Worm (Caenorhabditis elegans) whole organism, early embryonic: Measurements from ENCODE around the gene T16G12.7.

Source experiments
- B0310.2 ChIP-seq: sonication (generic microtip); optimal IDR thresholded peaks from 2 replicates; lab custom pipeline; 2016; ENCODE audit warnings: mild to moderate bottlenecking, missing genetic modification characterization, missing compliant biosample characterization
- F13C5.2 ChIP-seq: sonication (generic microtip); optimal IDR thresholded peaks from 2 replicates; lab custom pipeline; 2017; ENCODE audit warnings: mild to moderate bottlenecking, missing genetic modification characterization, inconsistent platforms, missing compliant biosample characterization
- ama-1 ChIP-seq: fragments of 150-350 bp; optimal IDR thresholded peaks from 2 replicates; lab custom pipeline; 2014
- ceh-13 ChIP-seq: fragments of 200-800 bp; sonication (Bioruptor generic); optimal IDR thresholded peaks from 2 replicates; lab custom pipeline; 2018; ENCODE audit warnings: mild to moderate bottlenecking, missing genetic modification characterization, missing compliant biosample characterization
- ceh-36 ChIP-seq: sonication (generic microtip); optimal IDR thresholded peaks from 2 replicates; lab custom pipeline; 2016; ENCODE audit warnings: missing genetic modification characterization, inconsistent platforms, missing compliant biosample characterization
- ets-7 ChIP-seq: sonication (generic microtip); optimal IDR thresholded peaks from 2 replicates; lab custom pipeline; 2016; ENCODE audit warnings: missing genotype, missing genetic modification characterization, missing compliant biosample characterization
- flt-1 ChIP-seq: fragments of 200-800 bp; sonication (Bioruptor generic); IDR thresholded peaks from 2 replicates; pipeline ENCODE4 v1.3.6; 2022; ENCODE audit warnings: missing genetic modification characterization, missing compliant biosample characterization
- hmbx-1 ChIP-seq: sonication (generic microtip); optimal IDR thresholded peaks from 2 replicates; lab custom pipeline; 2016; ENCODE audit warnings: mild to moderate bottlenecking, missing genetic modification characterization, missing compliant biosample characterization
- hmg-4 ChIP-seq: fragments of 200-800 bp; sonication (Bioruptor generic); optimal IDR thresholded peaks from 2 replicates; lab custom pipeline; 2018; ENCODE audit warnings: mild to moderate bottlenecking, missing genetic modification characterization, missing compliant biosample characterization
- scrt-1 ChIP-seq: fragments of 200-800 bp; sonication (Bioruptor generic); IDR thresholded peaks from 2 replicates; pipeline ENCODE4 v1.3.6; 2022; ENCODE audit warnings: missing genetic modification characterization, missing compliant biosample characterization
- tbx-11 ChIP-seq: fragments of 200-800 bp; sonication (Bioruptor generic); IDR thresholded peaks from 2 replicates; pipeline ENCODE4 v1.3.6; 2022; ENCODE audit warnings: missing genetic modification characterization, missing compliant biosample characterization
- tra-4 ChIP-seq: sonication (generic microtip); optimal IDR thresholded peaks from 2 replicates; lab custom pipeline; 2017; ENCODE audit warnings: missing genetic modification characterization, missing compliant biosample characterization

DNA sequence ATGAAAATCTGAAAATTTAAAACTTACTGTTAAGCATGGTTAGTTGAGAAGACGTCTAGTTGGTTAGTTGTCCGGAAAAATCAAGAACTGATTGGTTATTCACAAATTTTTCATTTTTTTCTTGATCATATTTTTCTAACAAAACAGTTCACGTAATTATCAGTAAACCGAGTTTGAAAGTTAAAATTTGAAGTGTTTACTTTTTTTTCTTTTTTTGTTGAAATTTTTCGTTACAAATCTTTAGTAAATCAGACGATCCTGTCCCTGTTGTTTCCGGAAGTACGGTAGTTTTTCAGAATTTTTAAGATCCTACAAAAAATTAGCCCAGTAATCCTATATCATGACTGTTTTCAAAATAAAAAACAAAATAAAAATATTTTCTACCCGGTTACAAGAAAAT is 39.5 kb downstream of the T16G12.7 start, which contains the start of gene C05B5.2:
- TF ChIP-seq B0310.2 (tag; lab: Kevin White, UChicago) = no peak
- TF ChIP-seq tra-4 (tag; lab: Kevin White, UChicago) = no peak
- TF ChIP-seq scrt-1 (GFP tag; lab: Robert Waterston, UW) = no peak
- no peak for TF ChIP-seq F13C5.2 (tag; lab: Kevin White, UChicago)
- TF ChIP-seq hmbx-1 (tag; lab: Kevin White, UChicago) = no peak
- TF ChIP-seq flt-1 = no peak
- TF ChIP-seq ceh-36 (tag; lab: Kevin White, UChicago) = no peak
- no peak for TF ChIP-seq ama-1 (lab: Kevin White, UChicago)
- TF ChIP-seq ceh-13 (GFP tag; lab: Kevin White, UChicago) = no peak
- TF ChIP-seq hmg-4 (GFP tag; lab: Kevin White, UChicago) = no peak
- no peak for TF ChIP-seq tbx-11 (GFP tag; lab: Robert Waterston, UW)
- TF ChIP-seq ets-7 (tag; lab: Kevin White, UChicago) = no peak
